Fruit fly (Drosophila melanogaster) whole organism: ENCODE measurements around the gene CG12213.

Experiments used
- CG8478 ChIP-seq: fragments of >200 bp; optimal IDR thresholded peaks from 2 replicates; lab custom pipeline; 2018; ENCODE audit warnings: inconsistent platforms
- Dll ChIP-seq: fragments of >200 bp; optimal IDR thresholded peaks from 2 replicates; lab custom pipeline; 2017
- EcR ChIP-seq, 2 experiments: fragments of >200 bp; optimal IDR thresholded peaks; 2 replicates each; lab custom pipeline; 2017; ENCODE audit warnings: missing biosample characterization in 2 of 2, missing genetic modification characterization in 2 of 2, missing genetic modification reagents in 2 of 2
- pan ChIP-seq: fragments of >200 bp; optimal IDR thresholded peaks from 2 replicates; lab custom pipeline; 2017
- psq ChIP-seq: fragments of >200 bp; optimal IDR thresholded peaks from 2 replicates; lab custom pipeline; 2017
- usp ChIP-seq: fragments of >200 bp; optimal IDR thresholded peaks from 2 replicates; lab custom pipeline; 2017; ENCODE audit warnings: missing biosample characterization, missing genetic modification characterization, mixed read lengths

CG12213 gene

dm6 chr3R:11984862-11985261 is 17.4 kb upstream of the CG12213 start:
- TF ChIP-seq CG8478 (lab: Kevin White, UChicago) = no peak
- no peak for TF ChIP-seq EcR (GFP tag; optimal IDR thresholded peaks at IDR 0.05; lab: Kevin White, UChicago)
- TF ChIP-seq pan (lab: Kevin White, UChicago) = no peak
- no peak for TF ChIP-seq psq (lab: Kevin White, UChicago)
- TF ChIP-seq usp = no peak
- TF ChIP-seq Dll (lab: Kevin White, UChicago) = no peak

- TF ChIP-seq pan (lab: Kevin White, UChicago) = no peak
- TF ChIP-seq CG8478 (lab: Kevin White, UChicago) = no peak
- TF ChIP-seq EcR (GFP tag; optimal IDR thresholded peaks at IDR 0.05; lab: Kevin White, UChicago) = no peak
- TF ChIP-seq Dll (lab: Kevin White, UChicago) = no peak
- TF ChIP-seq psq (lab: Kevin White, UChicago) = no peak
- TF ChIP-seq usp = no peak
Measured at dm6 chr3R:11984441-11984840, 16.9 kb upstream of the CG12213 start, which contains the start of gene CG3397. TSS of gene CG3397 (minus strand) at chr3R:11984541.

- TF ChIP-seq Dll (lab: Kevin White, UChicago) = no peak
- TF ChIP-seq pan (lab: Kevin White, UChicago) = no peak
- TF ChIP-seq psq (lab: Kevin White, UChicago) = no peak
- no peak for TF ChIP-seq CG8478 (lab: Kevin White, UChicago)
- no peak for TF ChIP-seq usp
- TF ChIP-seq EcR (GFP tag; optimal IDR thresholded peaks at IDR 0.05; lab: Kevin White, UChicago) = no peak
Measured at dm6 chr3R:11982547-11982946, 15.1 kb upstream of the CG12213 start.

- no peak for TF ChIP-seq psq (lab: Kevin White, UChicago)
- no peak for TF ChIP-seq pan (lab: Kevin White, UChicago)
- no peak for TF ChIP-seq Dll (lab: Kevin White, UChicago)
- no peak for TF ChIP-seq usp
- no peak for TF ChIP-seq CG8478 (lab: Kevin White, UChicago)
- TF ChIP-seq EcR (GFP tag; optimal IDR thresholded peaks at IDR 0.05; lab: Kevin White, UChicago) = no peak
Measured at dm6 chr3R:11981962-11982361, 14.5 kb upstream of the CG12213 start, which contains the start of gene CG12224. TSS of gene CG12224 (minus strand) at chr3R:11982062.

dm6 chr3R:11979879-11980571 is 12.5 kb upstream of the CG12213 start, which contains the start of gene CG18547:
TSS of gene CG18547 (minus strand) at chr3R:11980390.
- TF ChIP-seq pan (lab: Kevin White, UChicago) (no peak), Dll (lab: Kevin White, UChicago) (no peak), EcR (GFP tag; optimal IDR thresholded peaks at IDR 0.05; lab: Kevin White, UChicago) (no peak), CG8478 (lab: Kevin White, UChicago) (no peak), usp (no peak), psq (lab: Kevin White, UChicago) (no peak)

dm6 chr3R:11978278-11978677 is 10.8 kb upstream of the CG12213 start:
- no peak for TF ChIP-seq EcR (GFP tag; optimal IDR thresholded peaks at IDR 0.05; lab: Kevin White, UChicago)
- no peak for TF ChIP-seq usp
- no peak for TF ChIP-seq CG8478 (lab: Kevin White, UChicago)
- no peak for TF ChIP-seq psq (lab: Kevin White, UChicago)
- TF ChIP-seq pan (lab: Kevin White, UChicago) = no peak
- no peak for TF ChIP-seq Dll (lab: Kevin White, UChicago)

- peak; percentile 44 for TF ChIP-seq pan (lab: Kevin White, UChicago)
- no peak for TF ChIP-seq usp
Measured at dm6 chr3R:11977336-11977678, 9.8 kb upstream of the CG12213 start.

- TF ChIP-seq Dll (lab: Kevin White, UChicago) = no peak
- no peak for TF ChIP-seq CG8478 (lab: Kevin White, UChicago)
- TF ChIP-seq pan (lab: Kevin White, UChicago) = no peak
- peak in 1 of 2 experiments; percentile 67 for TF ChIP-seq EcR (GFP tag; optimal IDR thresholded peaks at IDR 0.05; lab: Kevin White, UChicago)
Measured at dm6 chr3R:11976556-11977335, 9.3 kb upstream of the CG12213 start, which contains the start of gene CG10005. TSS of gene CG10005 (minus strand) at chr3R:11977197.

dm6 chr3R:11974631-11975030 is 7.1 kb upstream of the CG12213 start, which contains the start of gene Tango9:
TSS of gene Tango9 (minus strand) at chr3R:11974910.
- TF ChIP-seq Dll (lab: Kevin White, UChicago) (no peak), CG8478 (lab: Kevin White, UChicago) (no peak), usp (no peak), psq (lab: Kevin White, UChicago) (no peak), pan (lab: Kevin White, UChicago) (no peak), EcR (GFP tag; optimal IDR thresholded peaks at IDR 0.05; lab: Kevin White, UChicago) (no peak)

dm6 chr3R:11973826-11974225 is 6.3 kb upstream of the CG12213 start:
- TF ChIP-seq EcR (GFP tag; optimal IDR thresholded peaks at IDR 0.05; lab: Kevin White, UChicago) (no peak), usp (no peak), CG8478 (lab: Kevin White, UChicago) (no peak), psq (lab: Kevin White, UChicago) (no peak), pan (lab: Kevin White, UChicago) (no peak), Dll (lab: Kevin White, UChicago) (no peak)

- TF ChIP-seq usp (no peak), psq (lab: Kevin White, UChicago) (no peak), pan (lab: Kevin White, UChicago) (no peak), EcR (GFP tag; optimal IDR thresholded peaks at IDR 0.05; lab: Kevin White, UChicago) (no peak), Dll (lab: Kevin White, UChicago) (no peak), CG8478 (lab: Kevin White, UChicago) (no peak)
Measured at dm6 chr3R:11971394-11971793, 3.9 kb upstream of the CG12213 start, which contains the start of gene GC2. TSS of gene GC2 (plus strand) at chr3R:11971694.
